Worm (Caenorhabditis elegans) whole organism, L3 larva: ENCODE data around the gene M163.1.
"Not testable (repeated sequence)": the region's sequence is repeated elsewhere in the genome, so short reads cannot be mapped to it uniquely, and the experiment has no call there.

Experiments
- pha-4 ChIP-seq: fragments of 150-350 bp; optimal IDR thresholded peaks from 2 replicates; lab custom pipeline; 2014; ENCODE audit warnings: missing biosample characterization, missing genetic modification reagents, missing genetic modification characterization
- unc-62 ChIP-seq: fragments of 150-350 bp; sonication (generic microtip); optimal IDR thresholded peaks from 4 replicates; lab custom pipeline; 2014; ENCODE audit warnings: missing biosample characterization, missing genetic modification reagents, missing genetic modification characterization

DNA sequence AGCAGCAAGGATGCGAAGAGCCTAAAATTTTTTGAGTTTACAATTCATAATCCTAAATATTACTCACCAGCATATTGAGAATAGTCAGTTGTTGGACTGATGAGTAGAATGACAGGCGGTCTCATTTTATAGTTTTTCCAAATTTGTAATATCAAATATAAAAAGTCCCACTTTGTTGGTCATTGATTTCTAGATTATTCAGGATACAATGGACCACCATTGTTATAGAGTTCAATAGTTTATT lies 21.4 kb upstream of the M163.1 start, which contains the start of gene nspc-17:
- TF ChIP-seq pha-4 (tag; lab: Kevin White, UChicago); unc-62 (GFP tag; lab: Kevin White, UChicago): not testable (repeated sequence)
